Fruit fly (Drosophila melanogaster) whole organism, embryonic: ENCODE data around the gene CG12069.

Source experiments
- CG17186 ChIP-seq: fragments of 200-800 bp; sonication (Bioruptor generic); optimal IDR thresholded peaks from 3 replicates; lab custom pipeline; 2017; ENCODE audit warnings: missing biosample characterization, missing genetic modification reagents, missing genetic modification characterization
- CG18262 ChIP-seq: fragments of 200-800 bp; optimal IDR thresholded peaks from 3 replicates; lab custom pipeline; 2019; ENCODE audit warnings: missing biosample characterization, mild to moderate bottlenecking, missing genetic modification characterization, moderate library complexity
- CG4820 ChIP-seq: fragments of 200-800 bp; sonication (Bioruptor generic); optimal IDR thresholded peaks from 3 replicates; lab custom pipeline; 2016; ENCODE audit warnings: missing biosample characterization, missing genetic modification characterization
- Doc3 ChIP-seq: fragments of 200-800 bp; sonication (Bioruptor generic); IDR thresholded peaks from 3 replicates; pipeline ENCODE4 v1.3.6; 2022; ENCODE audit warnings: missing biosample characterization, missing genetic modification characterization; ENCODE audit not compliant: partially characterized antibody
- PHDP ChIP-seq: fragments of 200-800 bp; sonication (Bioruptor generic); optimal IDR thresholded peaks from 3 replicates; lab custom pipeline; 2018; ENCODE audit warnings: missing biosample characterization, mild to moderate bottlenecking, missing genetic modification characterization, moderate library complexity
- gcm ChIP-seq: fragments of 200-800 bp; sonication (Bioruptor generic); optimal IDR thresholded peaks from 2 replicates; lab custom pipeline; 2019; ENCODE audit warnings: missing biosample characterization, mild to moderate bottlenecking, missing genetic modification characterization, moderate library complexity
- hbn ChIP-seq: fragments of 200-800 bp; sonication (Bioruptor generic); IDR thresholded peaks from 2 replicates; pipeline ENCODE4 v1.3.6; 2022; ENCODE audit warnings: missing biosample characterization, missing genetic modification characterization; ENCODE audit not compliant: partially characterized antibody
- mld ChIP-seq: fragments of 200-800 bp; sonication (Bioruptor generic); IDR thresholded peaks from 3 replicates; pipeline ENCODE4 v1.3.6; 2022; ENCODE audit warnings: missing biosample characterization, missing genetic modification characterization; ENCODE audit not compliant: partially characterized antibody
- wek ChIP-seq: fragments of 200-800 bp; sonication (Bioruptor generic); optimal IDR thresholded peaks from 3 replicates; lab custom pipeline; 2018; ENCODE audit warnings: missing biosample characterization, mild to moderate bottlenecking, missing genetic modification characterization, moderate library complexity

DNA sequence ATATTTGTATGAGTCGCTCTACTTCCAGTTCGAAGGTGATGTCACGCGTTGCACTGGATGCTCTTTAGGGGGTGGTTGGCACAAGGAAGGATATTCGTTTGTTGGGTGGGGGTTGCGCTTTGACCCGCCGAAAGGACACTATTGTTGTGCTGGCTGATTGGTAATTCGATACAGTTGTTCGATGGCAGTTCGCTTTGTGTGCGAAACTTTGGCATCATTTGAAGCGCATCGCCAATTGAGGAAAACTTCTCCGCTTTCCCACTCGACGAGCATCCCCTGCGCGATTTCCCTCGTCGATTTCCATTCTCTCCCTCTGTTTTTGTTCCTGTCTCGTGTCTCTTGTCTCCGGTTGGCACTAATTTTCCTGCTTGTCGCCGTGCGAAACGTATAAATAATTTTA, 15.1 kb upstream of the CG12069 start:
- TF ChIP-seq gcm: no peak
- no peak for TF ChIP-seq wek
- no peak for TF ChIP-seq Doc3 (GFP tag; lab: Robert Waterston, UW)
- TF ChIP-seq CG4820 (GFP tag; lab: Kevin White, UChicago): no peak
- TF ChIP-seq CG18262 (tag; lab: Kevin White, UChicago): no peak
- no peak for TF ChIP-seq mld (GFP tag; lab: Robert Waterston, UW)
- TF ChIP-seq hbn (GFP tag; lab: Robert Waterston, UW): no peak
- no peak for TF ChIP-seq CG17186
- no peak for TF ChIP-seq PHDP (tag; lab: Kevin White, UChicago)
